Worm (Caenorhabditis elegans) whole organism, L1 larva: ENCODE results near the gene F13H10.6.
A peak's percentile ranks its signal among the peaks of the same experiment; 100 is the strongest.

ENCODE experiments used
- C16A3.4 ChIP-seq: fragments of 150-350 bp; optimal IDR thresholded peaks from 2 replicates; lab custom pipeline; 2014; ENCODE audit warnings: missing biosample characterization, missing genetic modification characterization
- C34B4.2 ChIP-seq: sonication (generic microtip); optimal IDR thresholded peaks from 2 replicates; lab custom pipeline; 2017; ENCODE audit warnings: mild to moderate bottlenecking, missing genetic modification characterization, missing compliant biosample characterization
- Y116A8C.19 ChIP-seq: sonication (generic microtip); optimal IDR thresholded peaks from 2 replicates; lab custom pipeline; 2016; ENCODE audit warnings: missing compliant biosample characterization, missing genetic modification characterization, borderline replicate concordance
- aha-1 ChIP-seq: fragments of 150-350 bp; optimal IDR thresholded peaks from 2 replicates; lab custom pipeline; 2014; ENCODE audit warnings: missing biosample characterization, missing genetic modification characterization
- aly-2 ChIP-seq: fragments of 150-350 bp; optimal IDR thresholded peaks from 2 replicates; lab custom pipeline; 2014; ENCODE audit warnings: missing biosample characterization, missing genetic modification characterization
- ama-1 ChIP-seq: fragments of 150-350 bp; optimal IDR thresholded peaks from 2 replicates; lab custom pipeline; 2014
- blmp-1 ChIP-seq: fragments of 150-350 bp; optimal IDR thresholded peaks from 2 replicates; lab custom pipeline; 2014; ENCODE audit warnings: missing biosample characterization, missing genetic modification characterization
- ceh-88 ChIP-seq: fragments of 200-800 bp; sonication (Bioruptor generic); IDR thresholded peaks from 2 replicates; pipeline ENCODE4 v1.3.6; 2022; ENCODE audit warnings: missing genetic modification characterization, missing compliant biosample characterization
- efl-1 ChIP-seq, 4 experiments: fragments of 150-350 bp; optimal IDR thresholded peaks in 3 of 4; peaks in 1 of 4; 1 replicate in 1 of 4; 2 replicates in 3 of 4; lab custom pipeline; 2014; ENCODE audit warnings: missing biosample characterization in 2 of 4, missing genetic modification characterization in 2 of 4, missing genetic modification reagents in 2 of 4
- efl-3 ChIP-seq: fragments of 200-800 bp; sonication (Bioruptor generic); optimal IDR thresholded peaks from 2 replicates; lab custom pipeline; 2018; ENCODE audit warnings: mild to moderate bottlenecking, missing genetic modification characterization, missing compliant biosample characterization
- egl-13 ChIP-seq: sonication (generic microtip); optimal IDR thresholded peaks from 2 replicates; lab custom pipeline; 2016; ENCODE audit warnings: missing genotype, missing genetic modification reagents, missing genetic modification characterization, missing compliant biosample characterization
- elt-2 ChIP-seq: sonication (generic microtip); optimal IDR thresholded peaks from 2 replicates; lab custom pipeline; 2016; ENCODE audit warnings: missing genetic modification characterization, mild to moderate bottlenecking, inconsistent platforms, missing compliant biosample characterization, missing genetic modification reagents
- ets-5 ChIP-seq: fragments of 200-800 bp; sonication (Bioruptor generic); IDR thresholded peaks from 2 replicates; pipeline ENCODE4 v1.3.6; 2022; ENCODE audit warnings: missing genetic modification characterization, missing compliant biosample characterization
- fos-1 ChIP-seq: fragments of 150-350 bp; optimal IDR thresholded peaks from 2 replicates; lab custom pipeline; 2014; ENCODE audit warnings: missing biosample characterization, missing genetic modification characterization
- grh-1 ChIP-seq: fragments of 200-800 bp; sonication (Bioruptor generic); IDR thresholded peaks from 2 replicates; pipeline ENCODE4 v1.3.6; 2022; ENCODE audit warnings: missing genetic modification reagents, missing genetic modification characterization, missing compliant biosample characterization
- isw-1 ChIP-seq: fragments of 200-800 bp; sonication (Bioruptor generic); IDR thresholded peaks from 2 replicates; pipeline ENCODE4 v1.3.6; 2022; ENCODE audit warnings: missing genetic modification characterization, missing compliant biosample characterization
- lin-13 ChIP-seq: fragments of 150-350 bp; optimal IDR thresholded peaks from 2 replicates; lab custom pipeline; 2014; ENCODE audit warnings: missing biosample characterization, missing genetic modification reagents, missing genetic modification characterization
- lin-14 ChIP-seq: fragments of 200-800 bp; sonication (Bioruptor generic); optimal IDR thresholded peaks from 2 replicates; lab custom pipeline; 2018; ENCODE audit warnings: mild to moderate bottlenecking, missing genetic modification characterization, moderate library complexity, missing compliant biosample characterization
- lin-15B ChIP-seq: fragments of 150-350 bp; sonication (generic microtip); optimal IDR thresholded peaks from 3 replicates; lab custom pipeline; 2014; ENCODE audit warnings: missing biosample characterization, missing genetic modification characterization
- lin-35 ChIP-seq, 2 experiments: fragments of 150-350 bp; optimal IDR thresholded peaks; 2 replicates each; lab custom pipeline; 2014; ENCODE audit warnings: missing biosample characterization in 2 of 2, missing genetic modification characterization in 2 of 2, missing genetic modification reagents in 2 of 2
- mab-9 ChIP-seq: fragments of 200-800 bp; sonication (Bioruptor generic); IDR thresholded peaks from 2 replicates; pipeline ENCODE4 v1.3.6; 2022; ENCODE audit warnings: missing genetic modification reagents, missing genetic modification characterization, missing compliant biosample characterization
- mdl-1 ChIP-seq, 2 experiments: fragments of 150-350 bp; optimal IDR thresholded peaks; 2 replicates each; lab custom pipeline; 2014 to 2017; ENCODE audit warnings: missing biosample characterization in 2 of 2, missing genetic modification characterization in 2 of 2, inconsistent platforms in 1 of 2
- mep-1 ChIP-seq: fragments of 150-350 bp; optimal IDR thresholded peaks from 2 replicates; lab custom pipeline; 2014; ENCODE audit warnings: missing biosample characterization, missing genetic modification characterization
- nhr-11 ChIP-seq: fragments of 150-350 bp; optimal IDR thresholded peaks from 2 replicates; lab custom pipeline; 2014; ENCODE audit warnings: missing biosample characterization, missing genetic modification characterization
- nhr-12 ChIP-seq: sonication (generic microtip); optimal IDR thresholded peaks from 2 replicates; lab custom pipeline; 2017; ENCODE audit warnings: missing biosample characterization, missing genetic modification characterization
- nhr-19 ChIP-seq: fragments of 200-800 bp; sonication (Bioruptor generic); conservative IDR thresholded peaks from 2 replicates; pipeline ENCODE4 v1.3.6; 2022; ENCODE audit warnings: missing genetic modification characterization, missing compliant biosample characterization
- nhr-20 ChIP-seq: sonication (generic microtip); optimal IDR thresholded peaks from 2 replicates; lab custom pipeline; 2016; ENCODE audit warnings: mild to moderate bottlenecking, missing genetic modification characterization, missing compliant biosample characterization
- nhr-28 ChIP-seq: fragments of 150-350 bp; optimal IDR thresholded peaks from 2 replicates; lab custom pipeline; 2014; ENCODE audit warnings: missing biosample characterization, missing genetic modification characterization
- nhr-47 ChIP-seq: sonication (generic microtip); optimal IDR thresholded peaks from 2 replicates; lab custom pipeline; 2016; ENCODE audit warnings: mild to moderate bottlenecking, missing genetic modification characterization, moderate library complexity, missing compliant biosample characterization
- nhr-71 ChIP-seq: sonication (generic microtip); optimal IDR thresholded peaks from 2 replicates; lab custom pipeline; 2016; ENCODE audit warnings: mild to moderate bottlenecking, missing genetic modification characterization, moderate library complexity, missing compliant biosample characterization
- nhr-76 ChIP-seq: sonication (generic microtip); optimal IDR thresholded peaks from 2 replicates; lab custom pipeline; 2017; ENCODE audit warnings: missing biosample characterization, missing genetic modification characterization
- nhr-77 ChIP-seq: fragments of 150-350 bp; optimal IDR thresholded peaks from 2 replicates; lab custom pipeline; 2014; ENCODE audit warnings: missing biosample characterization, missing genetic modification characterization
- nhr-84 ChIP-seq: sonication (generic microtip); optimal IDR thresholded peaks from 2 replicates; lab custom pipeline; 2017; ENCODE audit warnings: missing biosample characterization, missing genetic modification characterization
- nhr-85 ChIP-seq: sonication (generic microtip); peaks from one replicate; lab custom pipeline; 2016; ENCODE audit warnings: missing genetic modification characterization, inconsistent platforms, missing compliant biosample characterization
- pag-3 ChIP-seq: sonication (generic microtip); optimal IDR thresholded peaks from 2 replicates; lab custom pipeline; 2017; ENCODE audit warnings: missing genetic modification characterization, mild to moderate bottlenecking, missing compliant biosample characterization, antibody characterized with exemption, borderline replicate concordance; ENCODE audit not compliant: insufficient read depth
- pqm-1 ChIP-seq: sonication (generic microtip); optimal IDR thresholded peaks from 3 replicates; lab custom pipeline; 2017; ENCODE audit warnings: missing biosample characterization, missing genetic modification characterization
- skn-1 ChIP-seq: fragments of 150-350 bp; optimal IDR thresholded peaks from 2 replicates; lab custom pipeline; 2014; ENCODE audit warnings: missing biosample characterization, missing genetic modification characterization
- snpc-4 ChIP-seq: fragments of 150-350 bp; optimal IDR thresholded peaks from 2 replicates; lab custom pipeline; 2014; ENCODE audit warnings: missing biosample characterization, missing genetic modification characterization
- snu-23 ChIP-seq: sonication (generic microtip); optimal IDR thresholded peaks from 2 replicates; lab custom pipeline; 2016; ENCODE audit warnings: missing genetic modification characterization, missing compliant biosample characterization
- swsn-7 ChIP-seq: sonication (generic microtip); optimal IDR thresholded peaks from 2 replicates; lab custom pipeline; 2016; ENCODE audit warnings: missing genetic modification characterization, missing compliant biosample characterization
- tbx-2 ChIP-seq: sonication (generic microtip); optimal IDR thresholded peaks from 2 replicates; lab custom pipeline; 2016; ENCODE audit warnings: missing genetic modification characterization, missing compliant biosample characterization
- unc-130 ChIP-seq: fragments of 150-350 bp; optimal IDR thresholded peaks from 2 replicates; lab custom pipeline; 2017; ENCODE audit warnings: missing biosample characterization, missing genetic modification characterization, inconsistent platforms
- xbp-1 ChIP-seq: sonication (generic microtip); optimal IDR thresholded peaks from 2 replicates; lab custom pipeline; 2016; ENCODE audit warnings: missing genetic modification characterization, missing compliant biosample characterization
- zip-4 ChIP-seq: fragments of 200-800 bp; sonication (Bioruptor generic); optimal IDR thresholded peaks from 2 replicates; lab custom pipeline; 2018; ENCODE audit warnings: mild to moderate bottlenecking, missing genetic modification characterization, moderate library complexity, missing compliant biosample characterization

The F13H10.6 gene

ce11 chrIV:11008996-11009395, at the start of gene F13H10.6:
TSS of gene F13H10.6 (plus strand) at chrIV:11009296.
- TF ChIP-seq fos-1 (tag; lab: Kevin White, UChicago) = no peak
- TF ChIP-seq lin-35 (GFP tag; optimal IDR thresholded peaks at IDR 0.05; lab: Kevin White, UChicago) = no peak
- no peak for TF ChIP-seq lin-15B (tag; lab: Kevin White, UChicago)
- no peak for TF ChIP-seq nhr-76 (tag; lab: Kevin White, UChicago)
- TF ChIP-seq mep-1 (tag; lab: Kevin White, UChicago) = no peak
- no peak for TF ChIP-seq nhr-11 (tag; lab: Kevin White, UChicago)
- TF ChIP-seq C34B4.2 (tag; lab: Kevin White, UChicago) = no peak
- TF ChIP-seq swsn-7 (tag; lab: Kevin White, UChicago) = no peak
- no peak for TF ChIP-seq grh-1
- no peak for TF ChIP-seq pqm-1 (tag; lab: Kevin White, UChicago)
- TF ChIP-seq xbp-1 = no peak
- TF ChIP-seq skn-1 = no peak
- no peak for TF ChIP-seq blmp-1 (tag; lab: Kevin White, UChicago)
- no peak for TF ChIP-seq efl-1 (optimal IDR thresholded peaks at IDR 0.05; lab: Kevin White, UChicago)
- no peak for TF ChIP-seq efl-1 (GFP tag; optimal IDR thresholded peaks at IDR 0.05 in 1 of 2; lab: Kevin White, UChicago)

ce11 chrIV:10964688-10965087, 44.4 kb upstream of the F13H10.6 start:
- TF ChIP-seq elt-2 (peak; percentile 86), lin-35 (GFP tag; optimal IDR thresholded peaks at IDR 0.05; lab: Kevin White, UChicago) (peak in 1 of 2 experiments; percentile 39), snu-23 (GFP tag; lab: Kevin White, UChicago) (no peak), nhr-20 (tag; lab: Kevin White, UChicago) (peak; percentile 2), unc-130 (tag; lab: Kevin White, UChicago) (no peak), efl-1 (optimal IDR thresholded peaks at IDR 0.05; lab: Kevin White, UChicago) (no peak), efl-1 (GFP tag; optimal IDR thresholded peaks at IDR 0.05 in 1 of 2; lab: Kevin White, UChicago) (peak in 1 of 2 experiments; percentile 16), mdl-1 (tag; optimal IDR thresholded peaks at IDR 0.05; lab: Kevin White, UChicago) (peak in 1 of 2 experiments; percentile 9)

ce11 chrIV:10966359-10966758, 42.7 kb upstream of the F13H10.6 start, which contains the start of the genes aqp-3 and Y69E1A.8:
TSS of gene aqp-3 (minus strand) at chrIV:10966459.
TSS of gene Y69E1A.8 (plus strand) at chrIV:10966604.
- TF ChIP-seq nhr-12 (tag; lab: Kevin White, UChicago) (no peak), nhr-85 (tag; lab: Kevin White, UChicago) (no peak)
- TF ChIP-seq, all 84 proteins: peak for 0

DNA sequence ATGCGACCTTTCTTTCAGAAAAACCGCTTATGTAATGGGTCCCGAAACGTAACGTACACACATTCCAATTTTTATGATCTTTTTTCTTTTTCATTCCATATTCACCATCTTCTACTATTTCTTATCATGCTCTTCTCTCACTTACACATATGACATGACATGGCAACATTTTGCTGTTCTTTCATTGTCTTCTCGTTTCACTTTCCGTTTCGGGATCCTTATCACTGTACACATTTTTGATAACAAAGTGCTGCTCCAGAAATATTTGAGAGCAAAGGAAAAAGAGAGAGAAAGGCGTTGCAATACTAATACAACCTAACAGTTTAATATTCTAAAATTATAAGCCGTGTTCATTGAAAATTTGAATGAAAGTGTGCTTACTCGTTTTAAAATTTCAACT, 38.8 kb upstream of the F13H10.6 start:
- TF ChIP-seq nhr-71 (tag; lab: Kevin White, UChicago) (peak; percentile 0), nhr-84 (no peak), zip-4 (GFP tag; lab: Kevin White, UChicago) (no peak), lin-14 (no peak), fos-1 (tag; lab: Kevin White, UChicago) (no peak), mep-1 (tag; lab: Kevin White, UChicago) (no peak), egl-13 (tag; lab: Kevin White, UChicago) (no peak), nhr-11 (tag; lab: Kevin White, UChicago) (no peak), lin-35 (GFP tag; optimal IDR thresholded peaks at IDR 0.05; lab: Kevin White, UChicago) (peak in 1 of 2 experiments; percentile 45), nhr-77 (tag; lab: Kevin White, UChicago) (no peak), skn-1 (no peak), unc-130 (tag; lab: Kevin White, UChicago) (no peak), isw-1 (GFP tag; lab: Robert Waterston, UW) (no peak), ama-1 (no peak), snpc-4 (tag; lab: Kevin White, UChicago) (no peak), nhr-19 (no peak), nhr-28 (tag; lab: Kevin White, UChicago) (no peak), ets-5 (GFP tag; lab: Robert Waterston, UW) (no peak), xbp-1 (no peak), Y116A8C.19 (tag; lab: Kevin White, UChicago) (no peak), aly-2 (no peak), nhr-85 (tag; lab: Kevin White, UChicago) (no peak), efl-3 (GFP tag; lab: Kevin White, UChicago) (no peak), lin-15B (tag; lab: Kevin White, UChicago) (no peak), aha-1 (tag; lab: Kevin White, UChicago) (no peak), mab-9 (no peak), efl-1 (optimal IDR thresholded peaks at IDR 0.05; lab: Kevin White, UChicago) (no peak), efl-1 (GFP tag; optimal IDR thresholded peaks at IDR 0.05 in 1 of 2; lab: Kevin White, UChicago) (peak in 1 of 2 experiments; percentile 83), tbx-2 (tag; lab: Kevin White, UChicago) (no peak), lin-13 (GFP tag; lab: Kevin White, UChicago) (no peak), nhr-47 (tag; lab: Kevin White, UChicago) (no peak), nhr-12 (tag; lab: Kevin White, UChicago) (no peak), nhr-20 (tag; lab: Kevin White, UChicago) (peak; percentile 5), C16A3.4 (no peak), elt-2 (peak; percentile 85), blmp-1 (tag; lab: Kevin White, UChicago) (peak; percentile 8), pag-3 (tag; lab: Kevin White, UChicago) (no peak), ceh-88 (GFP tag; lab: Robert Waterston, UW) (no peak)
